Fruit fly (Drosophila melanogaster) whole organism, embryonic: Measurements from ENCODE around the gene Cap-D3.
A peak's percentile ranks its signal among the peaks of the same experiment; 100 is the strongest.

Source experiments
- Atf-2 ChIP-seq: fragments of 200-800 bp; sonication (Bioruptor generic); optimal IDR thresholded peaks from 2 replicates; lab custom pipeline; 2016; ENCODE audit warnings: missing biosample characterization, missing genetic modification characterization
- Awh ChIP-seq: fragments of 200-800 bp; sonication (Bioruptor generic); IDR thresholded peaks from 2 replicates; pipeline ENCODE4, ENCODE4 v1.3.6; 2022; ENCODE audit warnings: missing biosample characterization, missing genetic modification characterization
- Bteb2 ChIP-seq: fragments of 200-800 bp; sonication (Bioruptor generic); optimal IDR thresholded peaks from 2 replicates; lab custom pipeline; 2016; ENCODE audit warnings: missing biosample characterization, missing genetic modification characterization
- CG10147 ChIP-seq: fragments of 200-800 bp; sonication (Bioruptor generic); optimal IDR thresholded peaks from 2 replicates; lab custom pipeline; 2019; ENCODE audit warnings: missing biosample characterization, mild to moderate bottlenecking, missing genetic modification characterization, moderate library complexity
- CG10959 ChIP-seq: fragments of 200-800 bp; sonication (Bioruptor generic); IDR thresholded peaks from 2 replicates; pipeline ENCODE4 v1.3.6; 2022; ENCODE audit warnings: missing biosample characterization, missing genetic modification characterization
- CG11696 ChIP-seq: fragments of 200-800 bp; sonication (Bioruptor generic); IDR thresholded peaks from 2 replicates; pipeline ENCODE4 v1.3.6; 2022; ENCODE audit warnings: missing biosample characterization, missing genetic modification characterization
- CG12769 ChIP-seq: fragments of 200-800 bp; sonication (Bioruptor generic); optimal IDR thresholded peaks from 2 replicates; lab custom pipeline; 2019; ENCODE audit warnings: missing biosample characterization, mild to moderate bottlenecking, missing genetic modification characterization, moderate library complexity
- CG13123 ChIP-seq: fragments of 200-800 bp; sonication (Bioruptor generic); optimal IDR thresholded peaks from 2 replicates; lab custom pipeline; 2016; ENCODE audit warnings: missing biosample characterization, missing genetic modification characterization
- CG14667 ChIP-seq: fragments of 200-800 bp; sonication (Bioruptor generic); IDR thresholded peaks from 2 replicates; pipeline ENCODE4 v1.3.6; 2022; ENCODE audit warnings: missing biosample characterization, missing genetic modification characterization
- CG15073 ChIP-seq: fragments of 200-800 bp; sonication (Bioruptor generic); optimal IDR thresholded peaks from 2 replicates; lab custom pipeline; 2016; ENCODE audit warnings: missing biosample characterization, missing genetic modification characterization
- CG1603 ChIP-seq: fragments of 200-800 bp; sonication (Bioruptor generic); optimal IDR thresholded peaks from 2 replicates; lab custom pipeline; 2019; ENCODE audit warnings: missing biosample characterization, mild to moderate bottlenecking, missing genetic modification characterization, moderate library complexity
- CG2875 ChIP-seq: fragments of 200-800 bp; sonication (Bioruptor generic); optimal IDR thresholded peaks from 2 replicates; lab custom pipeline; 2017; ENCODE audit warnings: missing biosample characterization, mild to moderate bottlenecking, missing genetic modification characterization, missing genetic modification reagents
- CG32767 ChIP-seq: fragments of 200-800 bp; sonication (Bioruptor generic); IDR thresholded peaks from 2 replicates; pipeline ENCODE4 v1.3.6; 2022; ENCODE audit warnings: missing biosample characterization, missing genetic modification characterization
- CG4424 ChIP-seq: fragments of 200-800 bp; sonication (Bioruptor generic); optimal IDR thresholded peaks from 3 replicates; lab custom pipeline; 2016; ENCODE audit warnings: missing biosample characterization, missing genetic modification characterization
- CG4617 ChIP-seq: fragments of 200-800 bp; sonication (Bioruptor generic); optimal IDR thresholded peaks from 3 replicates; lab custom pipeline; 2016; ENCODE audit warnings: missing biosample characterization, missing genetic modification characterization, borderline replicate concordance
- CG6254 ChIP-seq: fragments of 200-800 bp; sonication (Bioruptor generic); optimal IDR thresholded peaks from 3 replicates; lab custom pipeline; 2017; ENCODE audit warnings: mild to moderate bottlenecking, missing biosample characterization, missing genetic modification reagents, missing genetic modification characterization
- CG7372 ChIP-seq: fragments of 200-800 bp; sonication (Bioruptor generic); IDR thresholded peaks from 2 replicates; pipeline ENCODE4 v1.3.6; 2022; ENCODE audit warnings: missing biosample characterization, missing genetic modification characterization
- Dip2 ChIP-seq: fragments of 200-800 bp; sonication (Bioruptor generic); IDR thresholded peaks from 2 replicates; pipeline ENCODE4 v1.3.6; 2022; ENCODE audit warnings: missing biosample characterization, missing genetic modification characterization
- Elba2 ChIP-seq: fragments of 200-800 bp; sonication (Bioruptor generic); optimal IDR thresholded peaks from 3 replicates; lab custom pipeline; 2016; ENCODE audit warnings: missing biosample characterization, missing genetic modification characterization
- Fer2 ChIP-seq: fragments of 200-800 bp; sonication (Bioruptor generic); optimal IDR thresholded peaks from 2 replicates; lab custom pipeline; 2018; ENCODE audit warnings: missing biosample characterization, mild to moderate bottlenecking, missing genetic modification characterization, moderate library complexity
- H15 ChIP-seq: fragments of 200-800 bp; sonication (Bioruptor generic); IDR thresholded peaks from 3 replicates; pipeline ENCODE4 v1.3.6; 2022; ENCODE audit warnings: missing biosample characterization, missing genetic modification characterization
- HLH3B ChIP-seq: fragments of 200-800 bp; sonication (Bioruptor generic); IDR thresholded peaks from 2 replicates; pipeline ENCODE4 v1.3.6; 2022; ENCODE audit warnings: missing biosample characterization, missing genetic modification characterization
- Hr3 ChIP-seq: fragments of 200-800 bp; sonication (Bioruptor generic); optimal IDR thresholded peaks from 3 replicates; lab custom pipeline; 2016; ENCODE audit warnings: missing biosample characterization, missing genetic modification characterization
- Lhr ChIP-seq: fragments of 200-800 bp; sonication (Bioruptor generic); optimal IDR thresholded peaks from 3 replicates; lab custom pipeline; 2017; ENCODE audit warnings: mild to moderate bottlenecking, missing biosample characterization, missing genetic modification reagents, missing genetic modification characterization
- Mrtf ChIP-seq: fragments of 200-800 bp; sonication (Bioruptor generic); IDR thresholded peaks from 3 replicates; pipeline ENCODE4 v1.3.6; 2022; ENCODE audit warnings: missing biosample characterization, missing genetic modification characterization
- TFAM ChIP-seq: fragments of 200-800 bp; sonication (Bioruptor generic); optimal IDR thresholded peaks from 2 replicates; lab custom pipeline; 2017; ENCODE audit warnings: missing biosample characterization, missing genetic modification characterization, inconsistent platforms
- Taf1 ChIP-seq: fragments of 200-800 bp; sonication (Bioruptor generic); IDR thresholded peaks from 2 replicates; pipeline ENCODE4 v1.3.6; 2022; ENCODE audit warnings: missing biosample characterization, missing genetic modification characterization
- Xrp1 ChIP-seq: fragments of 200-800 bp; sonication (Bioruptor generic); IDR thresholded peaks from 2 replicates; pipeline ENCODE4 v1.3.6; 2022; ENCODE audit warnings: missing biosample characterization, missing genetic modification characterization
- abd-A ChIP-seq: fragments of 200-800 bp; sonication (Bioruptor generic); optimal IDR thresholded peaks from 3 replicates; lab custom pipeline; 2019; ENCODE audit warnings: missing biosample characterization, mild to moderate bottlenecking, missing genetic modification characterization, moderate library complexity
- ato ChIP-seq: fragments of 200-800 bp; sonication (Bioruptor generic); IDR thresholded peaks from 2 replicates; pipeline ENCODE4 v1.3.6; 2022; ENCODE audit warnings: missing biosample characterization, missing genetic modification characterization; ENCODE audit not compliant: partially characterized antibody
- cad ChIP-seq: fragments of >200 bp; optimal IDR thresholded peaks from 2 replicates; lab custom pipeline; 2017; ENCODE audit warnings: missing biosample characterization, missing genetic modification characterization
- caup ChIP-seq: fragments of 200-800 bp; sonication (Bioruptor generic); optimal IDR thresholded peaks from 3 replicates; lab custom pipeline; 2017; ENCODE audit warnings: missing biosample characterization, mild to moderate bottlenecking, missing genetic modification characterization, moderate library complexity; ENCODE audit not compliant: severe bottlenecking
- chif ChIP-seq, 2 experiments: fragments of 200-800 bp; sonication (Bioruptor generic); optimal IDR thresholded peaks; 3 replicates each; lab custom pipeline; 2016; ENCODE audit warnings: missing biosample characterization in 2 of 2, missing genetic modification characterization in 2 of 2
- corto ChIP-seq: fragments of 200-800 bp; sonication (Bioruptor generic); optimal IDR thresholded peaks from 2 replicates; lab custom pipeline; 2016; ENCODE audit warnings: missing biosample characterization, mild to moderate bottlenecking, missing genetic modification characterization, moderate library complexity
- disco-r ChIP-seq: fragments of 200-800 bp; sonication (Bioruptor generic); optimal IDR thresholded peaks from 2 replicates; lab custom pipeline; 2016; ENCODE audit warnings: missing biosample characterization, missing genetic modification characterization
- gem ChIP-seq: fragments of 200-800 bp; sonication (Bioruptor generic); optimal IDR thresholded peaks from 2 replicates; lab custom pipeline; 2019; ENCODE audit warnings: missing biosample characterization, mild to moderate bottlenecking, missing genetic modification characterization, moderate library complexity
- jing ChIP-seq: fragments of 200-800 bp; sonication (Bioruptor generic); optimal IDR thresholded peaks from 2 replicates; lab custom pipeline; 2018; ENCODE audit warnings: missing biosample characterization, mild to moderate bottlenecking, missing genetic modification characterization
- lbe ChIP-seq: fragments of 200-800 bp; sonication (Bioruptor generic); optimal IDR thresholded peaks from 2 replicates; lab custom pipeline; 2016; ENCODE audit warnings: missing biosample characterization, mild to moderate bottlenecking, missing genetic modification characterization
- sens ChIP-seq: fragments of 200-800 bp; sonication (Bioruptor generic); peaks from one replicate; lab custom pipeline; 2016; ENCODE audit warnings: missing biosample characterization, missing genetic modification characterization
- slou ChIP-seq: fragments of 200-800 bp; sonication (Bioruptor generic); optimal IDR thresholded peaks from 3 replicates; lab custom pipeline; 2016; ENCODE audit warnings: missing biosample characterization, missing genetic modification characterization
- trh ChIP-seq: fragments of 200-800 bp; sonication (Bioruptor generic); optimal IDR thresholded peaks from 2 replicates; lab custom pipeline; 2016; ENCODE audit warnings: missing biosample characterization, missing genetic modification characterization
- unc-4 ChIP-seq: fragments of 200-800 bp; sonication (Bioruptor generic); IDR thresholded peaks from 2 replicates; pipeline ENCODE4 v1.3.6; 2022; ENCODE audit warnings: missing biosample characterization, missing genetic modification characterization; ENCODE audit not compliant: partially characterized antibody
- z ChIP-seq: fragments of 200-800 bp; sonication (Bioruptor generic); IDR thresholded peaks from 3 replicates; pipeline ENCODE4 v1.3.6; 2022; ENCODE audit warnings: missing biosample characterization, missing genetic modification characterization

Gene Cap-D3

DNA sequence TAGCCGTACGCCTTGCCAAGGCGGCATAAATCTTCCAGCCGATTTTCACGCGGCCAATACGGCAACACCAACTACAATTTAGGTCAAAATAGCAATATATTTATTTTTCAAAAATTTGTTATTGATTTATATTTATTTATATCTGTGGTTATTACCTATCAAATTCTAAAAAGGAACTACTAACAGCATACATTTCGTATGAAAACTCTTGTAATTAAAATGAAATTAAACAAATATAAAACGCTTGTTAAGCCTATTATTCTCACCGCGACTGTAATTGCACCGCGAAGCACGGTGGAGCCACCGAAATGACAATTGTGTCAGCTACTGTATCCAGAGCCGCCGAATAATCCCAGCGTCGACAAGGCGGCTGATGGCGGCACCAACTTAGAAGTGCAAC, 26.2 kb upstream of the Cap-D3 start:
- TF ChIP-seq Mrtf (no peak), TFAM (GFP tag; lab: Kevin White, UChicago) (no peak), Lhr (GFP tag; lab: Kevin White, UChicago) (no peak), Dip2 (no peak), CG11696 (GFP tag; lab: Robert Waterston, UW) (peak; percentile 53; the same call in 1 of the 2 replicates), Xrp1 (peak; percentile 22; the same call in 1 of the 2 replicates), z (GFP tag; lab: Robert Waterston, UW) (no peak), Fer2 (tag; lab: Kevin White, UChicago) (no peak), CG32767 (GFP tag; lab: Robert Waterston, UW) (no peak), CG6254 (GFP tag; lab: Kevin White, UChicago) (no peak), CG7372 (GFP tag; lab: Robert Waterston, UW) (no peak), caup (no peak), slou (GFP tag; lab: Kevin White, UChicago) (no peak)

DNA sequence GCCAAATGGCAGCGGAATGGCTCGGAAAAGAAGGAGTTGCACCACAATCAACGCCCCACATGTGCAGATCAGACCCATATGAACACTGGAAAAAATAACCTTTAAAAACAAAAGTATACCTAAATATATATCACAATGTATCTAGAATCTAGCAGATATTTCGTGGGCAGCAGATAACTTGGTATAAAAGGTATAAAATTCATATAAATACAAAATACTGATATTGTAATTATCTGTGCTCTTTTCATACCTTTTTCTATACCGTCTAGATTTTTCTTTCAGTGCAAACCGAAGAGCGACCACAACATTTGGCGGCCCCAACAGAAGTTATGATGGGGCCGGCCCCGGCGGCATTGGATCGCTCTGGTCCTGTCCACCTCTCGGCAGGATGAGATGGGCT, 24.4 kb upstream of the Cap-D3 start:
- TF ChIP-seq jing, result no peak
- peak; percentile 1 for TF ChIP-seq CG1603 (tag; lab: Kevin White, UChicago)
- TF ChIP-seq Hr3 (GFP tag; lab: Kevin White, UChicago), result no peak
- no peak for TF ChIP-seq ato (GFP tag; lab: Robert Waterston, UW)
- TF ChIP-seq CG14667 (GFP tag; lab: Robert Waterston, UW), result 0 out of 2 replicates have a peak, but pooled peaks have one; percentile 7
- TF ChIP-seq Atf-2 (GFP tag; lab: Kevin White, UChicago), result no peak
- TF ChIP-seq chif (GFP tag; optimal IDR thresholded peaks at IDR 0.05; lab: Kevin White, UChicago), result no peak
- no peak for TF ChIP-seq CG10959 (GFP tag; lab: Robert Waterston, UW)
- TF ChIP-seq Awh (GFP tag; lab: Robert Waterston, UW), result no peak
- peak; percentile 44 for TF ChIP-seq lbe (GFP tag; lab: Kevin White, UChicago)
- TF ChIP-seq gem (tag; lab: Kevin White, UChicago), result peak; percentile 14
- TF ChIP-seq corto (GFP tag; lab: Kevin White, UChicago), result peak; percentile 41
- peak; percentile 65 for TF ChIP-seq sens (GFP tag; lab: Kevin White, UChicago)
- no peak for TF ChIP-seq H15 (GFP tag; lab: Robert Waterston, UW)

DNA sequence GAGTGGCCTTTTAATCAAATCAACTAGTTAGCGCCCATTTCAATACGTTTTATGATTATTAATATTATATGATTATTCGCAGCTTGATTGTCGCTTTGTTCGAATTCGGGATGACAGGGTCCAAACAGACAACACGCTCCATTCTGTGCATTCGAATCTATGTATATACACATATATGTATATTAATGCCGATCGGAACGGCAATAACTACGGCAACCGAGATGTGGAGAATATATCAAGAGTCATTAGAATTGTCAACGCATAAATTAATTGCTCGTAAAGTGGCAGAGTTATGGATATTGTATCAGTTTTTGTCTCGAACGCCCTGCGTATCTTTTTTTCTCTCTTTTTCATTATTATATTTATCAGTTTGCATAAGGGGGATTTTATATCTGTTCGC, 22.8 kb upstream of the Cap-D3 start:
- TF ChIP-seq Elba2 (GFP tag; lab: Kevin White, UChicago), result no peak
- TF ChIP-seq Bteb2 (GFP tag; lab: Kevin White, UChicago), result no peak
- TF ChIP-seq abd-A (tag; lab: Kevin White, UChicago), result peak; percentile 98
- TF ChIP-seq CG13123 (GFP tag; lab: Kevin White, UChicago), result no peak
- no peak for TF ChIP-seq CG15073
- peak; percentile 61; the same call in 1 of the 2 replicates for TF ChIP-seq Awh (GFP tag; lab: Robert Waterston, UW)
- no peak for TF ChIP-seq CG10147 (GFP tag; lab: Kevin White, UChicago)
- no peak for TF ChIP-seq HLH3B (GFP tag; lab: Robert Waterston, UW)
- TF ChIP-seq trh, result no peak
- no peak for TF ChIP-seq cad (GFP tag; lab: Kevin White, UChicago)
- TF ChIP-seq Taf1 (GFP tag; lab: Robert Waterston, UW), result no peak
- no peak for TF ChIP-seq CG4424 (GFP tag; lab: Kevin White, UChicago)
- TF ChIP-seq CG4617, result no peak
- TF ChIP-seq CG12769 (tag; lab: Kevin White, UChicago), result peak; percentile 50
- no peak for TF ChIP-seq disco-r
- TF ChIP-seq CG2875, result no peak
- no peak for TF ChIP-seq unc-4 (GFP tag; lab: Robert Waterston, UW)
